Worm (Caenorhabditis elegans): Measurements from ENCODE around the gene sto-4.
"Not testable (repeated sequence)": the region's sequence is repeated elsewhere in the genome, so short reads cannot be mapped to it uniquely, and the experiment has no call there.

Gene sto-4

DNA sequence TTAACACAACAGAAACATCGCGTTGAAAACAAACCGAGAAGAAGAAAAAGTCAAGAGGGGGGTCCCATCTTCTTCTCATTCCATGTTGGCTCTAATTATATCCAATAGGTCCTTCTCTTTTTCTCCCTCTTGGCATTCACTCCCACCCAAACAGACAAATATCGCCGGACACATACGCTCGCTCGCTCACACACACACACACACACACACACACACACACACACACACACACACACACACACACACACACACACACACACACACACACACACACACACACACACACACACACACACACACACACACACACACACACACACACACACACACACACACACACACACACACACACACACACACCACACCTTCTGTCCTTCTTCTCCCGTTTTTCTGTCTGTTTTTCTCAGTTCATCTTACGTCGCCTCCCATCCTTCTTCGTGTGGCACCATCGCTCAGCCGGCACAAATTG, at the start of gene sto-4:
Gene sto-4, plus strand, starts transcription at position 360 of the 469 bp plus-strand sequence.
- not testable (repeated sequence) for TF ChIP-seq unc-62 (GFP tag; optimal IDR thresholded peaks at IDR 0.05)

DNA sequence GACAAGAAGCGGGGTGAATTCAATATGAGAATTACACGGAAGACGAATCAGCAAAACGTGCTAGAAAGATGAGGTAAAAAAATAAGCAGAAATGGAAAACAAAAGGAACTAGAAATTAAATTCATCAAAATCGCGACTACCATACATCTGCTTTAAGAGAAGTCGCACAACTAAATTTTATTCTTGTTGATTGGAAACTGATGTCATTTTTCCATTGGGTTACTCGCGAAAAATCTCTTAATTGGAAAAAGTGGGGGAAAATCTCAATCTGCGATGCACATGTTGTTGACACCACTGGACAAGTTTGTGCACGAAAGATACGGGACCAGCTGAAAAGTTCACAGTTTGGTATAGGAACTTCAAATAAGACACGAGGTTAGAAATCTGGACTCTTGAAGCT, 47.0 kb upstream of the sto-4 start:
- TF ChIP-seq unc-62 (GFP tag; optimal IDR thresholded peaks at IDR 0.05), result no peak

DNA sequence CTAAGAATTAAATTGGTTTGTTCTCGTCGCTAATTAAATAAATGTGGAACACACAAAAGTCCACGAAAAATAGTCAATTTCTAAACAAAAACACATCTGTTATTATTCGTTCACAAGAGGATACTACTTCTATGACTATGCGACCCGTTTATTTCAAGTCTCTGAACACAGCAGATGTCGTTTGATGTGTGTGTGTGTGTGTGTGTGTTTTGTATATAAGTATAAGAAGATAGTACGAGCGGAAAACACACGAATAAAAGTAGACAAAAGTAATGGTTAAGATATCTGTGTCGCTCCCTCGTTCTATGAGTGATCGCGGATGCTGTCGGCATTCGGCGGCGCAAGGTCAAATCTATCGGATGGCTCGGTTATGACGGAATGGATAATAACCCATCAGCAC, 45.1 kb upstream of the sto-4 start:
- TF ChIP-seq unc-62 (GFP tag; optimal IDR thresholded peaks at IDR 0.05), result no peak

DNA sequence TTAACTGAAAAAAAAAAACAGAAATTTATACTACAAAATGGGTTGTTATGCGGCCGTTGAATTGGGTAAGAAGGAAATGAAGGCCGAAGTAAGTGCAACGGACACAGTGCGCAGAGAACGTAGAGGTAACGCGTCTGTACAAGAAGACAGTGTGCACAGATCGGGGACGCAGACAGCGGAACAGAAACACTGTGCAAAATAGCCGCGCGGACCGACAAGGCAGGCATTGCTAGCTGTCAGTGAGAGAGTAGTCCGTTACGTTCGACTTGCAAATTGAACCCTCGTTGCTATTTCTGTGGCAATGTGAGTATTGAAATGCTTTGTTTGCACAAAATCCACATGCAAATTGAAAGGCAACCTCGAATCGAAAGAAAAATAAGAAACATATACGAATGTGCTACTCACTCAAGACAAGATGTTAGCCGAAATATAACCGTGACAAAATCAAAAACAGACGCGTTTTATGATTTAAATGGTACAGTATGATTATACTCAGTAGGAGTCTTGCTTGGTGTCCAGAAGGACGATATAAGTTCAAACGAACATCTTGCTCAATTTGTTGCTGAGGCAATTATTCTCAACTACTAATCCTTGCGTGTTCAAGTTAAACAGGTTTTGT, 43.3 kb upstream of the sto-4 start:
- TF ChIP-seq unc-62 (GFP tag; optimal IDR thresholded peaks at IDR 0.05), result no peak

DNA sequence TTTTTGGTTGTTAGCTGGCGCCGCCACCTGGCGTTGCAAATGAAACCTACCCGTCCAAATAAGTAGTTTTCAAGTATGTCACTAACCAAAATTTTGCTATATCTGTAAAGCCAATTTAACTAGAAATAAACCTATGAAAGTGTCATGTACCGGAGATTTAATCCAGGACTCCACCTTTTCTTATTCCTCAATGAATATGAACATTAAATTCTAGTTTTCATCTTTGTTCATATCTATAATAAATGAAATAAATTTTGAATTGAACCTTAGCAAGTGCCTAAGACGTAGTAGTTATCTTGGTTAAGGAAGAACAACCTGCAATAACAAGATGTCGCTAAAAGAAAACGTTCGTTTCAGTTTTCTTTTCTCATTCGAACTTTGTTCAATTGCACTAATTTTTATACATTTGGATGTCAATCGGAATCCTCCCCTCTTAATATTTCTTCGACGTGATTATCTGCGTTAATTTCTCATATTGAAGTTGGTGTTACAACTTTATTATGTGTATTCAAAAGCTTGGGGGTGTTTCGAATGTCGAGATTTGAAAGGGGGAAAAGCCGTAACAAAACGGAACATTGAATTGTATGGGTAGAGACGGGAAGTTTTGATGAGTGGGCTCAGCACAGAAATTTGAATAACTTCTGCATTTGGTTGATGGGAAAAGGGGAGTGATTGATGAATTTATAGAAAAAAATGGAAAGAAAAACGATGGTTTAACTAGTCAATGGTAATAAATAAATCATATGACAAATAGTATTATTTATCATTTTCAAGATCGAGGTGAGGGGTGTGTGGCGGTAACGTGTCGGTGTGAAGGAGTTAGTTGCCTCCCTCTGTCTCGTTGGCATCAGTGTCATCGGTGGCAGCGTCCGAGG, 40.5 kb upstream of the sto-4 start:
- no peak for TF ChIP-seq unc-62 (GFP tag; optimal IDR thresholded peaks at IDR 0.05)

DNA sequence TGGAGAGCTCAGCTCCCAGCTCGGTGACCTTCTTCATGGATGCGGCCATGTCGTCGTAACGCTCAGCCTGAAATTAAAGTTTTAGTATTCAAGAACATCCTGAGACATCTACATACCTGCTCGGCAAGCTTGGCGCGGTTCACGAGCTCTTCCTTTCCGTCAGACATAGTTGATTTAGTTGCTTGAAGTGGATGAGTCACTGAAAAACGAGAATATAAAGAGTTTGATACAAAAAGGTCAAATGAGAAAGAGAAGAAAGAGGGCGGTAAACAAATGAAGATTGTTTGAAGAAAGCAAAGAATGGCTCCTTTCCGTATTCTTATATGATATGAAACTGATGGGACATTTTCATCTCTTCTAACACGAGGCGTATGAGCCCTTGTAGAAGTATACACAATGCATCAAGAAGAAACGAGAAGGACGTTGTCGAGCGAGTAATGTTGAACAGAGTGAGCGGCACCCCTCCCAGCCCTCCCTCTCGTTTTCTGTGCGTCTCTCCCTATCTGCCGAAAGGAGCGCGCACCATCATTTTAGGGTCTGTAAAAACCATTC, 38.6 kb upstream of the sto-4 start, which contains the start of gene ftt-2:
Gene ftt-2, minus strand, starts transcription at position 206 of the 552 bp plus-strand sequence.
- no peak for TF ChIP-seq unc-62 (GFP tag; optimal IDR thresholded peaks at IDR 0.05)

DNA sequence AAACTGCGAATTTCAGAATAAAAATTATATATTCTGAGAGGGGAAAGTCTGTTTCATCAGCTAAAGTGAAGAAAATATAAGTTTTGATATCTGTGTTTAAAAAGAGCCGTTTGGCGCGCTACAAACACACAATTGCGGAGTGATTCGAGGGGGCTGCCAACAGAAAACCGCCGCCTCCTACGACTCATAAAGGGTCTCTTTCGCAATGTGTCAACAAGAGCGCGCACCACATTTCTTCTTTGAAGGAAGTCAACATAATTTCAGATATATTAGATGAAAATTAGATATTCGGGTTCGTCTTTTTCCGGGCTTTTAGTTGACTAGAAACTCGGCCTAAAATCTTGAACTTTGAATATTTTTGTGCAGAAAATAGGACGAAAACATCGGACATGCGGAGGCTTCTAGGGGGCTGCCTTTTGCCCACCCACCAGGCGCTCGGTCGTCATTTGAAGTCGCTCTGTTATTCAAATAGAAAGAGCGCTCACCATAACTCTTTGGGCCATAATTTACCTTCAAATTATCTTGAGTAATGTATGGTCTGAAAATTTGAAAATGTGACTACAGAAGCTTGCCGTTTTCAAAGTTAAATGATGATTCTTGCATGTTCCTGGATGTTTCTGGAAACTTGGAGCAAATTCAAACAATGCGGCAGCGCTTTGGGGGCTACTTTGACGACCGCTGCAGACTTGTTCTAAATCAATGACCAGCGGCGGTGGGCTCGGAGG, 38.0 kb upstream of the sto-4 start:
- peak; percentile 22 for TF ChIP-seq unc-62 (GFP tag; optimal IDR thresholded peaks at IDR 0.05)

DNA sequence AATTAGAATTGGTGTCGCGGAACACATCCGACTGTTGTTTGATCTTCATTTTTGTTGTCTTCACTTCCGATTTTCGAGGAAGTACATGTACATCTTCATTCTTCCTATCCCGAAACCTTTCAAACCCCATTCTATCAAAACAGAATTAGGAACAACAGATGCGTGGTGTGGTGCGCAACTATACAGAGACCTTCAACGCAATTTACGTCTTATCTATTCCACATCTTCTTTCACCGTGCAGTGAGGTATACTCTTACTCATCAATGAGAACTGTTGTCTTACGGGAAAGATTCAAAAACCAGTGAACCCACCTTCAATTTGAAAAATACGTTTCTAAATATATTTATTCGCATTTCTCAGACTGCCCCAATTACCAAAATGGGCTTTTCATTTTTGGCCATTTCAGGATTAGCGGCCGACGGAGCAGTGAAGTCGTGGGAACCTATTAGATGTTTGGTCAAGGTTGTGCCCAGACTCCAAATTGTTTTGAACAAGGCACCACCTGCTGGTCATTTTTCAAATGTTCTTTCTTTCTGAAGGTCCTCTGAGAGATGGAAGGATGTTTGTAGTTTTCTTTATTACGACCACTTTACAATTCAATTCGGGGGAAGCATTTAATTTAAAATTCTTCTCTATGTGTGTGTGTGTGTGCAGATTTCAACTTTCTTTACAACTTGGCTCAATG, 37.0 kb upstream of the sto-4 start:
- no peak for TF ChIP-seq unc-62 (GFP tag; optimal IDR thresholded peaks at IDR 0.05)

DNA sequence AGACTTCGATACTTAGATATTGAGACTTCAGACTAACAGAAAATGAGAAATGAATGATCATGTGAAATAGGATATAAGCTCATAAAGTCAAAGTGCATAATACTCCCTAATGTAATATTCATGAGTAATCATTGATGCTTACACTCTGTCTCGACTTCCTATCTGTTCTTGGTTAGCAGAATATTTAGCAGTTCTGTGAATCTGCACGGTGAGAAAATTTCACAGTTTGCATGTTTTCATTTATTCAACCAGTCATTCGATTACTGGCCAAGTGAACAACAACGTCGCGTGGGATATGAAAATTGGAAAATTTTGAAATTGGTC, 36.5 kb upstream of the sto-4 start:
- TF ChIP-seq unc-62 (GFP tag; optimal IDR thresholded peaks at IDR 0.05), result no peak

DNA sequence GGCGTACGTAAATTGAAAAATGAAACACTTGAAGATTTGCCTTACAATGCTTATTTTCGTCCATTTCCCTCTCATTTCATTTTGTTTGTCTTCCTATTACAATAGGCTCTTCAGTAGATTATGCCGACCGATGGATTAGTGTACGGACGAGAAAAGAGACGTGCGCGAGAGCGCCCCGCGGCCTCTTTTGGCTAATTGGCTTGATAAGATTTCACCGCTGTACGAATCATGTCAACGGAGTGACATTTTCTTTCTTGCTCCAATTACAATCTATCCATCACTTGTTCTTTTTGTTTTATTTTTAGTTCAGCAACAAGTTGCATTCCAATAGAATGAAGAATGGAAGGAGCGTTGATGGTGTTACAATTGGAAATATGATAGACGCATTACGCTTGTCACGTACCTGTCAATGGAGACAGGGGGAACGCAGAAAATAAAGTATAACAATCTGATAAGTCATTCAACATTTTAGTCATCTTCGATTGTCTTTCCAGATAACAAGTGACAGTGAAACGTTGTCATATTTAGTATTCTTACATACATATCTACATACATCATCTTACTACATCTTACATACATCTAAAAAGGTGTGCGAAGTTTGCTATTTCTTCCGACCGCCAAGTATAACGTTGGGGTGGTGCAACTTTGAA, 35.7 kb upstream of the sto-4 start:
- no peak for TF ChIP-seq unc-62 (GFP tag; optimal IDR thresholded peaks at IDR 0.05)

DNA sequence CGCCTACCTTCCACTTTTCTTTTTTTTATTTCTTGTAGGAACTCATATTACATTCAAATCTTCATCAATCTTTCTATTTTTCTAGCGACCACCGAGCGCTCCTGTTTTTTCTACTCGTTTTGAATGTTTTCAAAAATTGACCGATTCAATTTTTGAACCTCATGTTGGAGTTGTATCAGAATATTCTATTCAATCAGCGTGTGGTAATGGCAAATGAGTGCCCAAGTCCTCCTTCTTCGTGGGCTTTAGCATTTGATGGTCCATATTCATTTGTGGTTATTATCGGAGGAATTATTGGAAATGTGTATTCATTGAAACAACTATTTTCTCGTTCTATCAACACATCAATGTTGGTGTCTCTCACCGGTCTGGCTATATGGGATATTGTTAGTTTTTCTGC, 26.5 kb upstream of the sto-4 start, which contains the start of gene F52D10.4:
Gene F52D10.4, plus strand, starts transcription at position 84 of the 400 bp plus-strand sequence.
- TF ChIP-seq unc-62 (GFP tag; optimal IDR thresholded peaks at IDR 0.05), result no peak

DNA sequence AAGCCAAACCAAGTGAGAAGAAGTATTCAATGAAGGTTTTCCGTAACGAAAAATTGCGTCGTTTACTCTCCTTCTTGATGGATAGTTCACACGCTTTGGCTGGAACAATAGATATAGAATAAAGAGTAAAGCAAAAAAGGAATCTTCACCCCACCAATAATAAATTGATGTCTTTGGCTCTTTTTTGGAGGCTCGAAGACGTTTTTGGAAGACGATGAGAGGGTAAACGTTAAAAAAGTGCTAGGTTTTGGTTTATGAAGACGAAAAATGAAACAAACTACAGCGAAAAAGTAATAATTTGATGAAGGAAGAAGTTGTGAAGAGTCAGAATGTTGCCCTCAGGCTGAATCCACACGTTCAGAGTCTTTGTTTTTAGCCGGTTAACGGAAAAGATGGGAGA, 21.9 kb upstream of the sto-4 start, which contains the start of gene sto-3:
Gene sto-3, minus strand, starts transcription at position 101 of the 400 bp plus-strand sequence.
- no peak for TF ChIP-seq unc-62 (GFP tag; optimal IDR thresholded peaks at IDR 0.05)

DNA sequence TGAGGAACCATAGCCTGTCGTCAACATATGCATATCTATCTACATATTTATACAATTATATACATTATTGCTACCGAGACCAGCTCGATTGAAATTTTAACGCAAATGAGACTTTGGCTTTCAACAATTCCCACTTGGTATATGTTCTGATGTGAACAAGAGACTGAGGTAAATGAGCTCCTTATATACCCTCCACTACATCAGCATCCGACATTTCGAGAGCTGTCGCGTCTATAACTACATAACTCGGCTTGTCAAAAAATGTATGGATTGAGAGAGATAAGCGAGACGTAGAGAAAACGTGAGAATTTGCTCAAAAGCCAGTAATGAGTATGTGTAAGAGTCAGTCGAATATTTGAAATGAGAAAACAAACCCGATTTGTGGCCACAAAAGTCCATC, 20.5 kb upstream of the sto-4 start:
- TF ChIP-seq unc-62 (GFP tag; optimal IDR thresholded peaks at IDR 0.05), result no peak

DNA sequence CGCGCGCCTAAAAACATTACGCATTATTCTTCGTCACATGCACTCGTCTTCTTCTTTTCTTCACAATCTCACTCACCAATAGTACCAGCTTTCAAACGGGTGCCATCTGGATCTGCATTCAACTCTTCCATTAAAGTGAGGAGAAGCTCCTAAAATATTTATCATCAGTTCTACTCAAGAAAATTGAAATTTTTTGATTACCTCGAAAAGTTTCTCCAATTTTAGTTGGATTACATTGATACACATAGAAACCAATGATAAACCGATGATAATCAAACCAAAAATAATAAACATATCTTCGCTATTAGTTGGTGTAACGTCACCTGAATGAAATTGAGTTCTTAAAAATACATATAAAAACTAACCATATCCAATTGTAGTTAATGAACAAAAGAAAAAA, 19.3 kb upstream of the sto-4 start:
- TF ChIP-seq unc-62 (GFP tag; optimal IDR thresholded peaks at IDR 0.05), result no peak

DNA sequence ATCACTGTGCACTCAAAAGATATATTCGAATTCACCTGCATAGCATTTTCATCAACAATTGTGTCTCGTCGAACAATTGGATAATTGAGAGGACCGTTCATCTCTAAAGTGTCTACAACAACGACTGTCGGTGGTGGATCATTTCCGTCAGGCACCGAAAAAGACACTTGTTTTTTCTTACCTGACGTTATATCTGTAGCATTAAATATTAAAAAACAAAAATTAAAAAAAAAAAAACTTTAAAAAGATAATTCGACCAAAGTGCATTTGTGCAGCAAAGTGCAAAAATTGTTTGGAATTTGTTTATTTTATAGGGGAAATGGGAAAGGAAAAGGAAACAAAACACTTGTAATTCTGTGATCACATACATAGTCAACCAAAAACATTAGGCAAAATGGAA, 16.9 kb upstream of the sto-4 start, which contains the start of gene twk-44:
Gene twk-44, minus strand, starts transcription at position 101 of the 400 bp plus-strand sequence.
- no peak for TF ChIP-seq unc-62 (GFP tag; optimal IDR thresholded peaks at IDR 0.05)

Data from whole organism, dauer.